Worm (Caenorhabditis elegans): ENCODE measurements around the gene T28H11.7.

T28H11.7 gene

DNA sequence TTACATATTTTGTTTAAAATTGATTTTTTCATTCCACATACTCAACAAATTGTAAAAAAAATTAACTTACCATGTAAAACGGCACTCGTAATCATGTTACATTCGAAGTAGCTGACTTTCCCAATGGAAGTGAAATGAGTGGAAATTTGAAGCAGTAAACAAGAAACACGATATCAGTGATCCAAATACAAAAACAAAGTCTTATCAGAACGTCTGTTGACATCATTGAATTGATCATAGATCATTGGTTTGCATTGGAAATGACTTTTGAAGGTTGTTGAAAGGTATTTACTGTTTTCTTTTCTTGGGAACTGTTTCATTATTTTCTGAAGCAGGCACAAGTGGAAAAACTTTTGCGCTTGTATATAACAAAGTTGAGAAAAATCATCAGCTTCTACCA lies 41.0 kb downstream of the T28H11.7 start, which contains the start of gene Y9C9A.16:
Gene Y9C9A.16, minus strand, starts transcription at position 131 of the 400 bp plus-strand sequence.
- TF ChIP-seq scrt-1 (GFP tag; IDR thresholded peaks at IDR 0.05): no peak
- TF ChIP-seq aly-1 (tag; optimal IDR thresholded peaks at IDR 0.05): no peak
- TF ChIP-seq hmbx-1 (tag; optimal IDR thresholded peaks at IDR 0.05): no peak
- no peak for TF ChIP-seq tbx-37 (GFP tag; conservative IDR thresholded peaks at IDR 0.05)
- no peak for TF ChIP-seq ama-1 (optimal IDR thresholded peaks at IDR 0.05)
- TF ChIP-seq hmg-4 (GFP tag; optimal IDR thresholded peaks at IDR 0.05): no peak
- TF ChIP-seq pes-1 (GFP tag; IDR thresholded peaks at IDR 0.05): no peak
- no peak for TF ChIP-seq tbx-11 (GFP tag; IDR thresholded peaks at IDR 0.05)
- TF ChIP-seq hnd-1 (tag; optimal IDR thresholded peaks at IDR 0.05): no peak
- TF ChIP-seq ceh-13 (GFP tag; optimal IDR thresholded peaks at IDR 0.05): no peak
- no peak for TF ChIP-seq flt-1 (GFP tag; IDR thresholded peaks at IDR 0.05)
- no peak for TF ChIP-seq tra-4 (tag; optimal IDR thresholded peaks at IDR 0.05)
- no peak for TF ChIP-seq F13C5.2 (tag; optimal IDR thresholded peaks at IDR 0.05)
- no peak for TF ChIP-seq ceh-36 (tag; optimal IDR thresholded peaks at IDR 0.05)
- no peak for TF ChIP-seq B0310.2 (tag; optimal IDR thresholded peaks at IDR 0.05)
- TF ChIP-seq ets-7 (tag; optimal IDR thresholded peaks at IDR 0.05): no peak
- TF ChIP-seq sea-1 (GFP tag; conservative IDR thresholded peaks at IDR 0.05): no peak

DNA sequence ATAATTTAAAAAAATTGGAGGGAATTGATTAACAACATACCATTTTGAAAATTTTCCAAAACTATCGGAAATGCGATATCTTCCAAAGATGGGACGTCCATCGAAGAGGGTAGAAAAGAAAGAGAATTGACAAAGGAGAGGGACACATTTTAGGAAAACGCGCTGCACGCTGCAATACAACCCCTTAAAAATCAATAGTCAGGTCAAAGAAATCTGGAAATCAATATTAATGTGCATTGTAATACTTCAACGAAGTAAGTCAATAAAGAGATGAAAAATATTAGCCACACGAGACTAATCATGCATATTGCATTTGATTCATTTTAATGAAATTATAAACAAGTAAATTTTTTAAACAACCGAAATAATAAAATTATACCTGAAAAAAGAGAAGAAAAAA lies 47.6 kb downstream of the T28H11.7 start, which contains the start of gene Y9C9A.13:
Gene Y9C9A.13, minus strand, starts transcription at position 101 of the 400 bp plus-strand sequence.
- no peak for TF ChIP-seq hmbx-1 (tag; optimal IDR thresholded peaks at IDR 0.05)
- no peak for TF ChIP-seq aly-1 (tag; optimal IDR thresholded peaks at IDR 0.05)
- TF ChIP-seq scrt-1 (GFP tag; IDR thresholded peaks at IDR 0.05): no peak
- TF ChIP-seq flt-1 (GFP tag; IDR thresholded peaks at IDR 0.05): no peak
- no peak for TF ChIP-seq ets-7 (tag; optimal IDR thresholded peaks at IDR 0.05)
